Fruit fly (Drosophila melanogaster) whole organism, embryonic: ENCODE data around the gene AIMP2.

Experiments
- CG1024 ChIP-seq: fragments of 200-800 bp; sonication (Bioruptor generic); IDR thresholded peaks from 2 replicates; pipeline ENCODE4 v1.3.6; 2022; ENCODE audit warnings: missing biosample characterization, missing genetic modification characterization
- CG11696 ChIP-seq: fragments of 200-800 bp; sonication (Bioruptor generic); IDR thresholded peaks from 2 replicates; pipeline ENCODE4 v1.3.6; 2022; ENCODE audit warnings: missing biosample characterization, missing genetic modification characterization
- CG12155 ChIP-seq: fragments of 200-800 bp; sonication (Bioruptor generic); optimal IDR thresholded peaks from 3 replicates; lab custom pipeline; 2016; ENCODE audit warnings: missing biosample characterization, missing genetic modification characterization
- CG14050 ChIP-seq: fragments of 200-800 bp; sonication (Bioruptor generic); IDR thresholded peaks from 3 replicates; pipeline ENCODE4 v1.3.6; 2022; ENCODE audit warnings: missing biosample characterization, missing genetic modification characterization
- CG17361 ChIP-seq: fragments of 200-800 bp; sonication (Bioruptor generic); IDR thresholded peaks from 3 replicates; pipeline ENCODE4 v1.3.6; 2022; ENCODE audit warnings: missing biosample characterization, missing genetic modification characterization
- CG2712 ChIP-seq: fragments of 200-800 bp; optimal IDR thresholded peaks from 3 replicates; lab custom pipeline; 2019; ENCODE audit warnings: missing biosample characterization, mild to moderate bottlenecking, missing genetic modification characterization, moderate library complexity
- CG30431 ChIP-seq: fragments of 200-800 bp; sonication (Bioruptor generic); optimal IDR thresholded peaks from 2 replicates; lab custom pipeline; 2017; ENCODE audit warnings: missing biosample characterization, missing genetic modification characterization
- CG33557 ChIP-seq: fragments of 200-800 bp; sonication (Bioruptor generic); optimal IDR thresholded peaks from 2 replicates; lab custom pipeline; 2019; ENCODE audit warnings: missing biosample characterization, mild to moderate bottlenecking, missing genetic modification characterization, moderate library complexity
- CG34376 ChIP-seq: fragments of 200-800 bp; sonication (Bioruptor generic); optimal IDR thresholded peaks from 2 replicates; lab custom pipeline; 2018; ENCODE audit warnings: missing biosample characterization, mild to moderate bottlenecking, missing genetic modification characterization
- CG4360 ChIP-seq: fragments of 200-800 bp; sonication (Bioruptor generic); IDR thresholded peaks from 2 replicates; pipeline ENCODE4 v1.3.6; 2022; ENCODE audit warnings: missing biosample characterization, missing genetic modification characterization
- CG43689 ChIP-seq: fragments of 200-800 bp; sonication (Bioruptor generic); IDR thresholded peaks from 2 replicates; pipeline ENCODE4 v1.3.6; 2022; ENCODE audit warnings: missing biosample characterization, missing genetic modification characterization
- CG4404 ChIP-seq: fragments of 200-800 bp; sonication (Bioruptor generic); IDR thresholded peaks from 2 replicates; pipeline ENCODE4 v1.3.6; 2022; ENCODE audit warnings: missing biosample characterization, missing genetic modification characterization
- CG6272 ChIP-seq: fragments of 200-800 bp; sonication (Bioruptor generic); IDR thresholded peaks from 2 replicates; pipeline ENCODE4 v1.3.6; 2022; ENCODE audit warnings: missing biosample characterization, missing genetic modification characterization
- CG8765 ChIP-seq: fragments of 200-800 bp; sonication (Bioruptor generic); IDR thresholded peaks from 2 replicates; pipeline ENCODE4 v1.3.6; 2022; ENCODE audit warnings: missing biosample characterization, missing genetic modification characterization
- Chrac-16 ChIP-seq: fragments of 200-800 bp; sonication (Bioruptor generic); optimal IDR thresholded peaks from 3 replicates; lab custom pipeline; 2016; ENCODE audit warnings: missing biosample characterization, missing genetic modification characterization
- CoRest ChIP-seq: fragments of 200-800 bp; sonication (Bioruptor generic); optimal IDR thresholded peaks from 3 replicates; lab custom pipeline; 2018; ENCODE audit warnings: missing biosample characterization, mild to moderate bottlenecking, missing genetic modification characterization, moderate library complexity
- Dip2 ChIP-seq: fragments of 200-800 bp; sonication (Bioruptor generic); IDR thresholded peaks from 2 replicates; pipeline ENCODE4 v1.3.6; 2022; ENCODE audit warnings: missing biosample characterization, missing genetic modification characterization
- GATAe ChIP-seq: fragments of 200-800 bp; sonication (Bioruptor generic); conservative IDR thresholded peaks from 2 replicates; pipeline ENCODE4 v1.3.6; 2022; ENCODE audit warnings: missing biosample characterization, missing genetic modification characterization
- HHEX ChIP-seq: fragments of 200-800 bp; sonication (Bioruptor generic); optimal IDR thresholded peaks from 3 replicates; lab custom pipeline; 2017; ENCODE audit warnings: missing biosample characterization, mild to moderate bottlenecking, missing genetic modification characterization, missing genetic modification reagents
- Hr78 ChIP-seq, 2 experiments: fragments of 200-800 bp in 1 of 2; fragments of >200 bp in 1 of 2; sonication (Bioruptor generic) in 1 of 2; optimal IDR thresholded peaks; 2 replicates each; lab custom pipeline; 2017 to 2019; ENCODE audit warnings: missing biosample characterization in 2 of 2, missing genetic modification characterization in 2 of 2, mild to moderate bottlenecking in 1 of 2, moderate library complexity in 1 of 2
- Max ChIP-seq: fragments of 200-800 bp; sonication (Bioruptor generic); optimal IDR thresholded peaks from 2 replicates; lab custom pipeline; 2016; ENCODE audit warnings: missing biosample characterization, mild to moderate bottlenecking, missing genetic modification characterization
- Med ChIP-seq: fragments of 200-800 bp; sonication (Bioruptor generic); peaks from one replicate; lab custom pipeline; 2016; ENCODE audit warnings: missing biosample characterization, missing genetic modification characterization, mild to moderate bottlenecking, inconsistent platforms, moderate library complexity
- Opbp ChIP-seq: fragments of 200-800 bp; sonication (Bioruptor generic); IDR thresholded peaks from 3 replicates; pipeline ENCODE4 v1.3.6; 2022; ENCODE audit warnings: missing biosample characterization, missing genetic modification characterization; ENCODE audit not compliant: partially characterized antibody
- Poxn ChIP-seq: fragments of 200-800 bp; sonication (Bioruptor generic); IDR thresholded peaks from 2 replicates; pipeline ENCODE4 v1.3.6; 2022; ENCODE audit warnings: missing biosample characterization, missing genetic modification characterization
- Side ChIP-seq: fragments of 200-800 bp; sonication (Bioruptor generic); optimal IDR thresholded peaks from 2 replicates; lab custom pipeline; 2016; ENCODE audit warnings: missing biosample characterization, missing genetic modification characterization
- ab ChIP-seq: fragments of 200-800 bp; sonication (Bioruptor generic); optimal IDR thresholded peaks from 2 replicates; lab custom pipeline; 2016; ENCODE audit warnings: missing biosample characterization, missing genetic modification characterization
- al ChIP-seq: fragments of 200-800 bp; sonication (Bioruptor generic); IDR thresholded peaks from 2 replicates; pipeline ENCODE4 v1.3.6; 2022; ENCODE audit warnings: missing biosample characterization, missing genetic modification characterization
- br ChIP-seq: fragments of >200 bp; optimal IDR thresholded peaks from 2 replicates; lab custom pipeline; 2017
- crol ChIP-seq: fragments of 200-800 bp; sonication (Bioruptor generic); IDR thresholded peaks from 2 replicates; pipeline ENCODE4 v1.3.6; 2022; ENCODE audit warnings: missing biosample characterization, missing genetic modification characterization
- dati ChIP-seq: fragments of 200-800 bp; sonication (Bioruptor generic); IDR thresholded peaks from 2 replicates; pipeline ENCODE4 v1.3.6; 2022; ENCODE audit warnings: missing biosample characterization, missing genetic modification characterization
- dpn ChIP-seq, 2 experiments: fragments of 200-800 bp; sonication (Bioruptor generic); optimal IDR thresholded peaks; 3 replicates each; lab custom pipeline; 2016; ENCODE audit warnings: missing biosample characterization in 2 of 2, missing genetic modification characterization in 2 of 2
- emc ChIP-seq: fragments of 200-800 bp; sonication (Bioruptor generic); optimal IDR thresholded peaks from 2 replicates; lab custom pipeline; 2016; ENCODE audit warnings: missing biosample characterization, missing genetic modification characterization
- ems ChIP-seq: fragments of 200-800 bp; sonication (Bioruptor generic); optimal IDR thresholded peaks from 3 replicates; lab custom pipeline; 2016; ENCODE audit warnings: missing biosample characterization, missing genetic modification characterization
- eve ChIP-seq, 2 experiments: fragments of >200 bp; optimal IDR thresholded peaks; 2 replicates each; lab custom pipeline; 2017; ENCODE audit warnings: missing biosample characterization in 2 of 2, missing genetic modification characterization in 2 of 2
- fru ChIP-seq: fragments of >200 bp; optimal IDR thresholded peaks from 2 replicates; lab custom pipeline; 2017
- gce ChIP-seq: fragments of 200-800 bp; sonication (Bioruptor generic); IDR thresholded peaks from 3 replicates; pipeline ENCODE4 v1.3.6; 2022; ENCODE audit warnings: missing biosample characterization, missing genetic modification characterization
- gcm2 ChIP-seq: fragments of 200-800 bp; sonication (Bioruptor generic); optimal IDR thresholded peaks from 2 replicates; lab custom pipeline; 2016; ENCODE audit warnings: missing biosample characterization, missing genetic modification characterization
- kah ChIP-seq: fragments of 200-800 bp; sonication (Bioruptor generic); optimal IDR thresholded peaks from 2 replicates; lab custom pipeline; 2018; ENCODE audit warnings: missing biosample characterization, mild to moderate bottlenecking, missing genetic modification characterization
- kay ChIP-seq: fragments of 200-800 bp; sonication (Bioruptor generic); optimal IDR thresholded peaks from 2 replicates; lab custom pipeline; 2016; ENCODE audit warnings: missing biosample characterization, missing genetic modification characterization
- lov ChIP-seq, 2 experiments: fragments of 200-800 bp in 1 of 2; fragments of >200 bp in 1 of 2; sonication (Bioruptor generic) in 1 of 2; IDR thresholded peaks in 1 of 2; optimal IDR thresholded peaks in 1 of 2; 2 replicates in 1 of 2; 3 replicates in 1 of 2; pipeline versions ENCODE4 v1.3.6 to Lab custom; 2017 to 2022; ENCODE audit warnings: missing biosample characterization in 1 of 2, missing genetic modification characterization in 1 of 2
- nmo ChIP-seq: fragments of 200-800 bp; sonication (Bioruptor generic); optimal IDR thresholded peaks from 2 replicates; lab custom pipeline; 2018; ENCODE audit warnings: missing biosample characterization, mild to moderate bottlenecking, missing genetic modification characterization, moderate library complexity
- nom ChIP-seq: fragments of 200-800 bp; sonication (Bioruptor generic); optimal IDR thresholded peaks from 2 replicates; lab custom pipeline; 2017; ENCODE audit warnings: missing biosample characterization, missing genetic modification characterization, mild to moderate bottlenecking, moderate library complexity, missing genetic modification reagents
- oc ChIP-seq: fragments of 200-800 bp; sonication (Bioruptor generic); optimal IDR thresholded peaks from 2 replicates; lab custom pipeline; 2018; ENCODE audit warnings: missing biosample characterization, mild to moderate bottlenecking, missing genetic modification characterization, moderate library complexity
- onecut ChIP-seq: fragments of 200-800 bp; sonication (Bioruptor generic); IDR thresholded peaks from 2 replicates; pipeline ENCODE4 v1.3.6; 2022; ENCODE audit warnings: missing biosample characterization, missing genetic modification characterization
- phol ChIP-seq: fragments of 200-800 bp; sonication (Bioruptor generic); optimal IDR thresholded peaks from 3 replicates; lab custom pipeline; 2018; ENCODE audit warnings: missing biosample characterization, mild to moderate bottlenecking, missing genetic modification characterization, moderate library complexity
- tgo ChIP-seq: fragments of 200-800 bp; sonication (Bioruptor generic); IDR thresholded peaks from 3 replicates; pipeline ENCODE4 v1.3.6; 2022; ENCODE audit warnings: missing biosample characterization, missing genetic modification characterization
- tll ChIP-seq, 2 experiments: fragments of 200-800 bp in 1 of 2; fragments of >200 bp in 1 of 2; sonication (Bioruptor generic) in 1 of 2; optimal IDR thresholded peaks; 2 replicates each; lab custom pipeline; 2017 to 2019; ENCODE audit warnings: missing biosample characterization in 2 of 2, missing genetic modification characterization in 2 of 2, mild to moderate bottlenecking in 1 of 2, moderate library complexity in 1 of 2
- wor ChIP-seq: fragments of 200-800 bp; sonication (Bioruptor generic); IDR thresholded peaks from 2 replicates; pipeline ENCODE4 v1.3.6; 2022; ENCODE audit warnings: missing biosample characterization, missing genetic modification characterization
- zf30C ChIP-seq: fragments of 200-800 bp; sonication (Bioruptor generic); optimal IDR thresholded peaks from 3 replicates; lab custom pipeline; 2018; ENCODE audit warnings: missing biosample characterization, mild to moderate bottlenecking, missing genetic modification characterization
- zfh1 ChIP-seq: fragments of 200-800 bp; sonication (Bioruptor generic); IDR thresholded peaks from 3 replicates; pipeline ENCODE4 v1.3.6; 2022; ENCODE audit warnings: missing biosample characterization, missing genetic modification characterization
- zfh2 ChIP-seq: fragments of 200-800 bp; sonication (Bioruptor generic); optimal IDR thresholded peaks from 2 replicates; lab custom pipeline; 2016; ENCODE audit warnings: missing biosample characterization, missing genetic modification characterization

Gene AIMP2

DNA sequence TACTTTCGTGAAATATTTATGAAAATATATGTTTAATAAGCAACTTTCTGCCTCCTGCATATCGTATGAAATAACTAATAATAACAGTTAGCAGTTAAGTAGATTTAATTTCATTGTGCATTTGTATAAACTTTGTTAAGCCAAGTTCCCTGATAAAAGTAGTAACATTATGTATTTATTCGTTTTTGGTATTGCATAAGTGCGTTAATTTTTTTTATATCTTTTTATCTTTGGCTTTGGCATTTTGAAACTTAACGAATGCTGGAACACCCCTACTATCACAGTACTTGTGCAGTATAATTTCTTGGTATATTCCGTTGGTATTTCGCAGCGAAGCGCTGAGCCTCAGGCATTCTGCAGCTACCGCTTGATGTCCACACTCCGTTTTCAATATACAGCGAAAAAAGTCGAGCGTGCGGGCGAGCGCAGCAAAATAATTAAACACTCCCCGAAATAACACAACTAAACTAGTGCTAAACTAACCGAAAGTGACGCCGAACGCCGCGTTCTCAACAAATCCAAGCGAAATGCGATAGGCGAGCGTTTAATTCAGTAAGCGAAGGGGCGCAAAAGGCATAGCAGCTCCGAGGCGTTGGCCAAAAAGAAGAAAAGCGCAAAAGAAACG is 5.2 kb downstream of the AIMP2 start, which contains the start of gene RhoGAP71E (continued):
- no peak for TF ChIP-seq Hr78 (GFP tag; optimal IDR thresholded peaks at IDR 0.05; lab: Kevin White, UChicago)
- TF ChIP-seq br (lab: Kevin White, UChicago), result no peak
- no peak for TF ChIP-seq CG14050
- no peak for TF ChIP-seq CG6272 (GFP tag; lab: Robert Waterston, UW)
- TF ChIP-seq phol (tag; lab: Kevin White, UChicago), result peak; percentile 44
- TF ChIP-seq zfh2, result no peak
- TF ChIP-seq fru (lab: Kevin White, UChicago), result no peak
- TF ChIP-seq Side, result peak; percentile 42
- no peak for TF ChIP-seq gcm2 (GFP tag; lab: Kevin White, UChicago)
- TF ChIP-seq CG2712, result peak; percentile 69
- peak; percentile 34 for TF ChIP-seq oc (tag; lab: Kevin White, UChicago)
- peak; percentile 76 for TF ChIP-seq zfh1
- peak; percentile 15 for TF ChIP-seq CG12155 (GFP tag; lab: Kevin White, UChicago)
- TF ChIP-seq dati (GFP tag; lab: Robert Waterston, UW), result no peak
- peak; percentile 66; the same call in 2 of the 3 replicates for TF ChIP-seq Opbp (GFP tag; lab: Robert Waterston, UW)
- TF ChIP-seq zf30C (GFP tag; lab: Kevin White, UChicago), result no peak
- no peak for TF ChIP-seq tll (GFP tag; optimal IDR thresholded peaks at IDR 0.05; lab: Kevin White, UChicago)
- peak; percentile 69; the same call in 2 of the 3 replicates for TF ChIP-seq CG17361 (GFP tag; lab: Robert Waterston, UW)
- TF ChIP-seq ab, result no peak
- no peak for TF ChIP-seq CG8765
- TF ChIP-seq GATAe (GFP tag; lab: Robert Waterston, UW), result no peak
- TF ChIP-seq Poxn, result no peak
- 0 out of 2 replicates have a peak, but pooled peaks have one; percentile 35 for TF ChIP-seq CG1024 (GFP tag; lab: Robert Waterston, UW)
- peak; percentile 51; the same call in 1 of the 2 replicates for TF ChIP-seq al
- TF ChIP-seq eve (GFP tag; optimal IDR thresholded peaks at IDR 0.05; lab: Kevin White, UChicago), result no peak
- peak; percentile 46 for TF ChIP-seq onecut (GFP tag; lab: Robert Waterston, UW)
- TF ChIP-seq Dip2 (GFP tag; lab: Robert Waterston, UW), result no peak
- TF ChIP-seq dpn (GFP tag; optimal IDR thresholded peaks at IDR 0.05; lab: Kevin White, UChicago), result no peak
- TF ChIP-seq emc (GFP tag; lab: Kevin White, UChicago), result no peak
- TF ChIP-seq CG30431 (GFP tag; lab: Kevin White, UChicago), result no peak
- TF ChIP-seq CG11696 (GFP tag; lab: Robert Waterston, UW), result peak; percentile 36; the same call in 1 of the 2 replicates
- peak; percentile 58 for TF ChIP-seq nom (GFP tag; lab: Kevin White, UChicago)
- TF ChIP-seq Chrac-16 (GFP tag; lab: Kevin White, UChicago), result no peak
- no peak for TF ChIP-seq ems (GFP tag; lab: Kevin White, UChicago)
- no peak for TF ChIP-seq kay (GFP tag; lab: Kevin White, UChicago)
- no peak for TF ChIP-seq CG4404 (GFP tag; lab: Robert Waterston, UW)
- no peak; the same call in 2 of the 3 replicates for TF ChIP-seq tgo (GFP tag; lab: Robert Waterston, UW)
- peak; percentile 29 for TF ChIP-seq Max (GFP tag; lab: Kevin White, UChicago)
- TF ChIP-seq crol, result no peak
- TF ChIP-seq CG34376, result peak; percentile 34
- no peak for TF ChIP-seq CG43689 (GFP tag; lab: Robert Waterston, UW)
- no peak for TF ChIP-seq wor (GFP tag; lab: Robert Waterston, UW)
- no peak for TF ChIP-seq nmo (GFP tag; lab: Kevin White, UChicago)
- TF ChIP-seq HHEX (GFP tag; lab: Kevin White, UChicago), result peak; percentile 62
- TF ChIP-seq Med, result peak; percentile 91
- TF ChIP-seq CG33557 (GFP tag; lab: Kevin White, UChicago), result no peak
- no peak for TF ChIP-seq lov (optimal IDR thresholded peaks at IDR 0.05; lab: Kevin White, UChicago)
- TF ChIP-seq lov (GFP tag; IDR thresholded peaks at IDR 0.05; lab: Robert Waterston, UW), result 0 out of 3 replicates have a peak, but pooled peaks have one; percentile 28
- TF ChIP-seq gce (GFP tag; lab: Robert Waterston, UW), result no peak; the same call in 2 of the 3 replicates
- TF ChIP-seq kah (GFP tag; lab: Kevin White, UChicago), result no peak
- TF ChIP-seq CoRest (tag; lab: Kevin White, UChicago), result peak; percentile 48
- TF ChIP-seq CG4360 (GFP tag; lab: Robert Waterston, UW), result peak; percentile 44; the same call in 1 of the 2 replicates
